Worm (Caenorhabditis elegans): Measurements from ENCODE around the gene F48G7.10.

Gene F48G7.10

ce11 chrV:655823-656222, 21.1 kb upstream of the F48G7.10 start, which contains the start of gene srh-245:
srh-245 (minus strand) TSS chrV:655923.
- TF ChIP-seq gmeb-1 (tag; optimal IDR thresholded peaks at IDR 0.05) (no peak), sem-4 (tag; optimal IDR thresholded peaks at IDR 0.05) (no peak), lsy-2 (tag; optimal IDR thresholded peaks at IDR 0.05) (no peak), lin-39 (tag; optimal IDR thresholded peaks at IDR 0.05) (no peak), dmd-4 (tag; optimal IDR thresholded peaks at IDR 0.05) (no peak), unc-39 (tag; optimal IDR thresholded peaks at IDR 0.05) (no peak), egl-27 (tag; optimal IDR thresholded peaks at IDR 0.05) (no peak), skn-1 (tag; optimal IDR thresholded peaks at IDR 0.05) (no peak), unc-62 (GFP tag; optimal IDR thresholded peaks at IDR 0.05) (no peak), mbf-1 (tag; optimal IDR thresholded peaks at IDR 0.05) (no peak), nhr-25 (tag; optimal IDR thresholded peaks at IDR 0.05) (no peak), elt-3 (tag; optimal IDR thresholded peaks at IDR 0.05) (no peak), nhr-21 (tag; optimal IDR thresholded peaks at IDR 0.05) (no peak), nhr-11 (tag; optimal IDR thresholded peaks at IDR 0.05) (no peak)

DNA sequence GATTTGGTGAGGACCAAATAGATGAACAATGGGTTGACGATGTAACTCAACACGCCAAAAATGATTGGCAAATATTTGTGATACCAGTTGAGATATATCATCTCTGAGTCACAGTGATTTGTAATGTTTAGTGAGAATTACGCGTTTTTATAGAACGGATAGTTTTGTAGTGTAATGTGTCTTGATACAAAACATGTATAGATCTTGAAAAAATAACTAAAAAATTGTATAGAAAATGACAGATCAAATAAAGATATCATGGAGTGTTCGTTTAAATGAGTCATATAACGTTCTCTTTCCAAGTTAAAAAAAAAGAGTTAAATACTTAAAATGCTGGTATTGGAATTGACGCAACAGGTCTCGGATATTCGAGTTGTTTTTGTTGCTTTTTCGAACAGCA, 19.6 kb upstream of the F48G7.10 start, which contains the start of gene srj-6:
Gene srj-6 (minus strand): TSS at position 101 of the 400 bp plus-strand sequence.
- TF ChIP-seq peb-1 (tag; optimal IDR thresholded peaks at IDR 0.05) (no peak), egl-27 (tag; optimal IDR thresholded peaks at IDR 0.05) (no peak), unc-62 (GFP tag; optimal IDR thresholded peaks at IDR 0.05) (no peak), mab-5 (tag; optimal IDR thresholded peaks at IDR 0.05) (no peak), ceh-82 (tag; optimal IDR thresholded peaks at IDR 0.05) (no peak), dmd-4 (tag; optimal IDR thresholded peaks at IDR 0.05) (no peak), ztf-4 (tag; optimal IDR thresholded peaks at IDR 0.05) (no peak), ama-1 (optimal IDR thresholded peaks at IDR 0.05) (no peak), sma-3 (GFP tag; optimal IDR thresholded peaks at IDR 0.05) (no peak), unc-39 (tag; optimal IDR thresholded peaks at IDR 0.05) (no peak)

DNA sequence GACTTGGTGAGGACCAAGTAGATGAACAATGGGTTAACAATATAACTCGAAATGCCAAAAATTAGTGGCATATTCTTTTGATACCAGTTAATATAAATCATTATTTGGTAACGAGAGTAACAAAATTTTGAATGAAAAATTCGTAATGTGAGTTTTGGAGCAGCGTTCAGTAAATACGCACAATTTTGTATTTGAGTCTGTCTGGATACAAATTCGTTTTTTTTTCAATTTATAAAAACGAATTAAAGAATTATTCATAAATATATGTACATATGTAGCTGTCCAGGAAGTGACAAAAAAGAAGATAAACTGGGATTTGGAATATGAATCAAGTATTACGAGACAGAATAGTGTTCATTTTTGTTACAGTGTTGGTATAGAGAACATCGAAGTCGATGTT, 18.2 kb upstream of the F48G7.10 start, which contains the start of gene srj-5:
Gene srj-5 (minus strand): TSS at position 101 of the 400 bp plus-strand sequence.
- TF ChIP-seq snpc-4 (tag; optimal IDR thresholded peaks at IDR 0.05) (no peak), F13H6.1 (tag; optimal IDR thresholded peaks at IDR 0.05) (no peak), aly-2 (tag; optimal IDR thresholded peaks at IDR 0.05) (no peak), unc-39 (tag; optimal IDR thresholded peaks at IDR 0.05) (no peak), mdl-1 (tag; optimal IDR thresholded peaks at IDR 0.05) (no peak), ztf-4 (tag; optimal IDR thresholded peaks at IDR 0.05) (no peak), C34F6.9 (tag; optimal IDR thresholded peaks at IDR 0.05) (no peak), ZK546.5 (tag; optimal IDR thresholded peaks at IDR 0.05) (no peak), ztf-1 (GFP tag; conservative IDR thresholded peaks at IDR 0.05) (no peak), ztf-11 (tag; optimal IDR thresholded peaks at IDR 0.05) (no peak), dmd-4 (tag; optimal IDR thresholded peaks at IDR 0.05) (no peak), nhr-10 (tag; optimal IDR thresholded peaks at IDR 0.05) (no peak), fos-1 (tag; optimal IDR thresholded peaks at IDR 0.05) (no peak), nhr-11 (tag; optimal IDR thresholded peaks at IDR 0.05) (no peak)

ce11 chrV:646888-647287, 12.1 kb upstream of the F48G7.10 start, which contains the start of gene ugt-42:
ugt-42 (plus strand) TSS chrV:647188.
- TF ChIP-seq crh-2 (tag; optimal IDR thresholded peaks at IDR 0.05) (no peak), C34F6.9 (tag; optimal IDR thresholded peaks at IDR 0.05) (no peak), unc-39 (tag; optimal IDR thresholded peaks at IDR 0.05) (no peak), F13H6.1 (tag; optimal IDR thresholded peaks at IDR 0.05) (no peak), sma-3 (GFP tag; optimal IDR thresholded peaks at IDR 0.05) (no peak), sma-9 (GFP tag; optimal IDR thresholded peaks at IDR 0.05) (no peak), sma-9 (tag; optimal IDR thresholded peaks at IDR 0.05) (no peak), ztf-11 (tag; optimal IDR thresholded peaks at IDR 0.05) (no peak), peb-1 (tag; optimal IDR thresholded peaks at IDR 0.05) (no peak), snpc-4 (tag; optimal IDR thresholded peaks at IDR 0.05) (no peak), lsy-2 (tag; optimal IDR thresholded peaks at IDR 0.05) (no peak), lin-13 (GFP tag; optimal IDR thresholded peaks at IDR 0.05) (no peak), nhr-10 (tag; optimal IDR thresholded peaks at IDR 0.05) (no peak), ztf-1 (GFP tag; conservative IDR thresholded peaks at IDR 0.05) (no peak), nhr-6 (tag; optimal IDR thresholded peaks at IDR 0.05) (no peak), sem-4 (tag; optimal IDR thresholded peaks at IDR 0.05) (no peak), nhr-21 (tag; optimal IDR thresholded peaks at IDR 0.05) (no peak), nhr-12 (tag; optimal IDR thresholded peaks at IDR 0.05) (no peak)

- TF ChIP-seq peb-1 (tag; optimal IDR thresholded peaks at IDR 0.05) (no peak), sma-9 (GFP tag; optimal IDR thresholded peaks at IDR 0.05) (no peak), sma-9 (tag; optimal IDR thresholded peaks at IDR 0.05) (no peak), nhr-25 (tag; optimal IDR thresholded peaks at IDR 0.05) (no peak), skn-1 (tag; optimal IDR thresholded peaks at IDR 0.05) (no peak), elt-1 (tag; optimal IDR thresholded peaks at IDR 0.05) (no peak), blmp-1 (tag; optimal IDR thresholded peaks at IDR 0.05; ENCODE audit: insufficient read depth) (no peak), sem-4 (tag; optimal IDR thresholded peaks at IDR 0.05) (no peak), sma-3 (GFP tag; optimal IDR thresholded peaks at IDR 0.05) (no peak), ZK546.5 (tag; optimal IDR thresholded peaks at IDR 0.05) (no peak), nhr-237 (tag; optimal IDR thresholded peaks at IDR 0.05) (no peak)
These were observed 11.4 kb upstream of the F48G7.10 start, which contains the start of gene F48G7.12 for ce11 chrV:646129-646528. F48G7.12 (minus strand) TSS chrV:646229.

Data from whole organism, L2 larva.